Worm (Caenorhabditis elegans) whole organism, L4/young adult: Measurements from ENCODE around the gene F59B10.3.

Source experiments
- W03F9.2 ChIP-seq: fragments of 150-350 bp; optimal IDR thresholded peaks from 2 replicates; lab custom pipeline; 2014; ENCODE audit warnings: missing biosample characterization, missing genetic modification characterization
- dao-5 ChIP-seq: sonication (generic microtip); optimal IDR thresholded peaks from 2 replicates; lab custom pipeline; 2016; ENCODE audit warnings: missing genotype, missing genetic modification characterization, moderate library complexity, missing compliant biosample characterization
- him-1 ChIP-seq: sonication (generic microtip); optimal IDR thresholded peaks from 2 replicates; lab custom pipeline; 2016; ENCODE audit warnings: missing genotype, missing genetic modification reagents, missing genetic modification characterization, missing compliant biosample characterization

DNA sequence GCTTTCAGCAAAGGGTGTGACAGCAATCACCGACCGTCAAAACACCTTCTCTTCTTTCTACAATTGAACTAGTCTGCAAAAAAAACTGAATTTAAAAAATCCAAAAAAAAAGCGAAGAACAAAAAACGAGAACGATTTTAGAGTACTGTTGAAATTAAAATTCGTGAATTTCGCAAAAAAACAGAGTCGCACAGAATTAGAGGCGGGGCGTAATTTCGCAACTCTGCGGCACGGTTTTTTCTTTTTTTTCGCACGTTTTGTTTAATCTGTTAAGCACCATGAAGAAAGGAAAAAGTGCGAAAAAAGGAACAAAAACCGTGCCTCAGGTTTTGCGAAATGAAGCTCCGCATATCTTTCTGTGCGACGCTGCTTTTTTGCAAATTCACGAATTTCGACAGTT is 44.6 kb downstream of the F59B10.3 start, which contains the start of gene mnk-1:
- TF ChIP-seq him-1 (tag; lab: Kevin White, UChicago) (no peak), dao-5 (tag; lab: Kevin White, UChicago) (no peak), W03F9.2 (no peak)
